Worm (Caenorhabditis elegans) whole organism, L4 larva: Measurements from ENCODE around the gene copg-1.

ENCODE experiments used
- F10B5.3 ChIP-seq: sonication (generic microtip); optimal IDR thresholded peaks from 2 replicates; lab custom pipeline; 2016; ENCODE audit warnings: mild to moderate bottlenecking, missing genetic modification characterization, missing compliant biosample characterization
- ZK546.5 ChIP-seq, 2 experiments: sonication (generic microtip); optimal IDR thresholded peaks; 2 replicates each; lab custom pipeline; 2017; ENCODE audit warnings: missing biosample characterization in 2 of 2, missing genetic modification characterization in 2 of 2
- aly-2 ChIP-seq: sonication (generic microtip); optimal IDR thresholded peaks from 2 replicates; lab custom pipeline; 2018; ENCODE audit warnings: missing biosample characterization, missing genetic modification characterization
- lin-13 ChIP-seq: fragments of 150-350 bp; optimal IDR thresholded peaks from 2 replicates; lab custom pipeline; 2014; ENCODE audit warnings: missing biosample characterization, missing genetic modification reagents, missing genetic modification characterization
- lin-39 ChIP-seq: fragments of 150-350 bp; optimal IDR thresholded peaks from 2 replicates; lab custom pipeline; 2014; ENCODE audit warnings: missing biosample characterization, missing genetic modification reagents, missing genetic modification characterization
- lir-3 ChIP-seq: sonication (generic microtip); optimal IDR thresholded peaks from 2 replicates; lab custom pipeline; 2016; ENCODE audit warnings: mild to moderate bottlenecking, missing genetic modification characterization, missing compliant biosample characterization
- nhr-237 ChIP-seq: sonication (generic microtip); optimal IDR thresholded peaks from 2 replicates; lab custom pipeline; 2017; ENCODE audit warnings: missing biosample characterization, missing genetic modification characterization
- nhr-77 ChIP-seq: fragments of 150-350 bp; optimal IDR thresholded peaks from 2 replicates; lab custom pipeline; 2014; ENCODE audit warnings: missing biosample characterization, missing genetic modification characterization
- set-16 ChIP-seq: fragments of 200-800 bp; sonication (Bioruptor generic); IDR thresholded peaks from 2 replicates; pipeline ENCODE4 v1.3.6; 2022; ENCODE audit warnings: missing genetic modification reagents, missing genetic modification characterization, missing compliant biosample characterization
- snpc-4 ChIP-seq: fragments of 150-350 bp; optimal IDR thresholded peaks from 2 replicates; lab custom pipeline; 2014; ENCODE audit warnings: missing biosample characterization, missing genetic modification characterization
- unc-130 ChIP-seq: sonication (generic microtip); optimal IDR thresholded peaks from 2 replicates; lab custom pipeline; 2016; ENCODE audit warnings: missing genetic modification reagents, missing genetic modification characterization, missing compliant biosample characterization
- zag-1 ChIP-seq: fragments of 150-350 bp; optimal IDR thresholded peaks from 2 replicates; lab custom pipeline; 2014; ENCODE audit warnings: missing biosample characterization, missing genetic modification characterization
- ztf-11 ChIP-seq: fragments of 150-350 bp; optimal IDR thresholded peaks from 2 replicates; lab custom pipeline; 2014; ENCODE audit warnings: missing biosample characterization, missing genetic modification characterization

DNA sequence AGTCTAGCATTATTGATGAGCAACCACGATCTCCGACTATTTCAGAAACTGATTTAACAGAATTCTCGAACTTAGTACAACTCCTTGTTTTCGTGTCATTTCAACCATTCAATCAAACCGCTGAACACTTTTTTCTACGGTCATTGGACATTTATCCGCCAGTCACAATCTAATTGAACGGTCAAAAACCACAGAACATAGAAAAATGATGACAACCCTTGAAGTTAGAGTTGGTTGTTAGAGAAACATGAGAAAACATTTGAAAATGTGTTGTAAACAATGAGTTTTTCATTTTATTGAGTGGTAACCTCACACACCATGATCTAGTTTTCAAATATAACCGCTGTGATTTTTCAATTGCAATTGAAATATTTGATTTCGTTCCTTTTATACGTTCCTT lies 7.3 kb upstream of the copg-1 start:
- no peak for TF ChIP-seq unc-130 (GFP tag; lab: Kevin White, UChicago)
- no peak for TF ChIP-seq lir-3
- TF ChIP-seq snpc-4 (tag; lab: Kevin White, UChicago), result no peak
- TF ChIP-seq nhr-77 (tag; lab: Kevin White, UChicago), result no peak
- no peak for TF ChIP-seq lin-39 (tag; lab: Kevin White, UChicago)
- no peak for TF ChIP-seq ZK546.5 (tag; optimal IDR thresholded peaks at IDR 0.05; lab: Kevin White, UChicago)
- no peak for TF ChIP-seq F10B5.3 (tag; lab: Kevin White, UChicago)
- TF ChIP-seq zag-1 (tag; lab: Kevin White, UChicago), result no peak
- no peak for TF ChIP-seq nhr-237
- no peak for TF ChIP-seq lin-13
- TF ChIP-seq set-16 (GFP tag; lab: Robert Waterston, UW), result no peak
- no peak for TF ChIP-seq aly-2 (tag; lab: Kevin White, UChicago)
- TF ChIP-seq ztf-11 (tag; lab: Kevin White, UChicago), result no peak
